Worm (Caenorhabditis elegans) whole organism, mixed stage, embryonic: ENCODE measurements around the gene F58F9.8.

Source experiments
- bed-3 ChIP-seq: fragments of 200-800 bp; sonication (Bioruptor generic); optimal IDR thresholded peaks from 3 replicates; lab custom pipeline; 2018; ENCODE audit warnings: mild to moderate bottlenecking, missing genetic modification characterization, moderate library complexity, missing compliant biosample characterization
- ceh-43 ChIP-seq: fragments of 200-800 bp; sonication (Bioruptor generic); optimal IDR thresholded peaks from 2 replicates; lab custom pipeline; 2018; ENCODE audit warnings: mild to moderate bottlenecking, missing genetic modification characterization, moderate library complexity, missing compliant biosample characterization
- ces-1 ChIP-seq: fragments of 150-350 bp; optimal IDR thresholded peaks from 2 replicates; lab custom pipeline; 2014; ENCODE audit warnings: missing biosample characterization, missing genetic modification reagents, missing genetic modification characterization
- lin-13 ChIP-seq: fragments of 150-350 bp; optimal IDR thresholded peaks from 2 replicates; lab custom pipeline; 2014; ENCODE audit warnings: missing biosample characterization, missing genetic modification characterization
- lsy-2 ChIP-seq: fragments of 150-350 bp; optimal IDR thresholded peaks from 2 replicates; lab custom pipeline; 2014; ENCODE audit warnings: missing biosample characterization, missing genetic modification characterization
- mep-1 ChIP-seq: fragments of 150-350 bp; optimal IDR thresholded peaks from 2 replicates; lab custom pipeline; 2017; ENCODE audit warnings: missing biosample characterization, missing genetic modification reagents, missing genetic modification characterization, inconsistent platforms
- nhr-76 ChIP-seq: sonication (generic microtip); optimal IDR thresholded peaks from 2 replicates; lab custom pipeline; 2017; ENCODE audit warnings: missing biosample characterization, missing genetic modification characterization
- snpc-4 ChIP-seq: fragments of 150-350 bp; optimal IDR thresholded peaks from 2 replicates; lab custom pipeline; 2014; ENCODE audit warnings: missing biosample characterization, missing genetic modification characterization
- unc-120 ChIP-seq: sonication (generic microtip); optimal IDR thresholded peaks from 2 replicates; lab custom pipeline; 2017; ENCODE audit warnings: missing genetic modification characterization, missing compliant biosample characterization; ENCODE audit not compliant: poor library complexity, severe bottlenecking
- unc-62 ChIP-seq: fragments of 150-350 bp; optimal IDR thresholded peaks from 2 replicates; lab custom pipeline; 2014; ENCODE audit warnings: missing biosample characterization, missing genetic modification reagents, missing genetic modification characterization
- ztf-11 ChIP-seq: fragments of 150-350 bp; optimal IDR thresholded peaks from 2 replicates; lab custom pipeline; 2014; ENCODE audit warnings: missing biosample characterization, missing genetic modification characterization

DNA sequence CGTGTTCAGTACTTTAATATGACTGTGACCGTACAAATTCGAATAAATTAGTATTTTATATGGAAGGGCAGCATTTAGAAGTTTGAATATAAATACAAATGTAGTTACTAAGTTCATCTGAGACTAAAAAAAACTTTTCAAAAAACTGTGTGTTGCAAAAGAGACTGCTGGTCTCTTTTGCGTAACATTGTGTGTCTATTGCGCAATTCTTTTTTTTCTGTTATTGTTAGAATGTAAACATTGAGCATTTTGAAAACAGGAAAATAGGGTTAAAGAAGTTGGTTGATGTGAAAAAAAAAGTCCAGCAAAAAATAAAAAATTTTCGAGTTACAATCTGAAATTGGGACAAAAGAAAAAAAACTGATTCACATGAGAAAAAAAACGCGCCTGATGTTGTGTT, 28.6 kb upstream of the F58F9.8 start:
- TF ChIP-seq ces-1 (GFP tag; lab: Kevin White, UChicago): no peak
- TF ChIP-seq nhr-76 (tag; lab: Kevin White, UChicago): no peak
- TF ChIP-seq lin-13 (tag; lab: Kevin White, UChicago): no peak
- TF ChIP-seq mep-1 (tag; lab: Kevin White, UChicago): no peak
- TF ChIP-seq lsy-2: no peak
- no peak for TF ChIP-seq ceh-43 (GFP tag; lab: Kevin White, UChicago)
- TF ChIP-seq unc-120 (tag; lab: Kevin White, UChicago): no peak
- TF ChIP-seq snpc-4 (tag; lab: Kevin White, UChicago): no peak
- TF ChIP-seq ztf-11 (tag; lab: Kevin White, UChicago): no peak
- TF ChIP-seq unc-62 (GFP tag; lab: Kevin White, UChicago): no peak
- TF ChIP-seq bed-3 (GFP tag; lab: Kevin White, UChicago): no peak
